Worm (Caenorhabditis elegans) whole organism, L3 larva: ENCODE data around the gene K02E7.10.

Source experiments
- ceh-82 ChIP-seq: fragments of 150-350 bp; optimal IDR thresholded peaks from 2 replicates; lab custom pipeline; 2014; ENCODE audit warnings: missing biosample characterization, missing genetic modification characterization
- egl-27 ChIP-seq: sonication (generic microtip); optimal IDR thresholded peaks from 4 replicates; lab custom pipeline; 2017; ENCODE audit warnings: missing biosample characterization, missing genetic modification reagents, missing genetic modification characterization
- elt-2 ChIP-seq: sonication (generic microtip); optimal IDR thresholded peaks from 2 replicates; lab custom pipeline; 2016; ENCODE audit warnings: missing genetic modification reagents, mild to moderate bottlenecking, missing genetic modification characterization, missing compliant biosample characterization
- jun-1 ChIP-seq: fragments of 150-350 bp; optimal IDR thresholded peaks from 2 replicates; lab custom pipeline; 2014; ENCODE audit warnings: missing biosample characterization, missing genetic modification reagents, missing genetic modification characterization
- lin-15B ChIP-seq: fragments of 150-350 bp; optimal IDR thresholded peaks from 2 replicates; lab custom pipeline; 2014; ENCODE audit warnings: missing biosample characterization, missing genetic modification characterization
- nhr-12 ChIP-seq: fragments of 150-350 bp; optimal IDR thresholded peaks from 2 replicates; lab custom pipeline; 2014; ENCODE audit warnings: missing biosample characterization, missing genetic modification characterization
- nhr-237 ChIP-seq: fragments of 150-350 bp; optimal IDR thresholded peaks from 2 replicates; lab custom pipeline; 2014; ENCODE audit warnings: missing biosample characterization, missing genetic modification characterization
- tbx-2 ChIP-seq: sonication (generic microtip); optimal IDR thresholded peaks from 2 replicates; lab custom pipeline; 2016; ENCODE audit warnings: mild to moderate bottlenecking, missing genetic modification characterization, missing compliant biosample characterization
- unc-62 ChIP-seq: fragments of 150-350 bp; sonication (generic microtip); optimal IDR thresholded peaks from 4 replicates; lab custom pipeline; 2014; ENCODE audit warnings: missing biosample characterization, missing genetic modification reagents, missing genetic modification characterization
- ztf-11 ChIP-seq: fragments of 150-350 bp; optimal IDR thresholded peaks from 2 replicates; lab custom pipeline; 2014; ENCODE audit warnings: missing biosample characterization, missing genetic modification characterization
- ztf-4 ChIP-seq: fragments of 150-350 bp; optimal IDR thresholded peaks from 2 replicates; lab custom pipeline; 2014; ENCODE audit warnings: missing biosample characterization, missing genetic modification characterization

ce11 chrII:1045692-1046091, 21.1 kb downstream of the K02E7.10 start, which contains the start of gene str-148:
- TF ChIP-seq elt-2: no peak
- TF ChIP-seq lin-15B (tag; lab: Kevin White, UChicago): no peak
- TF ChIP-seq unc-62: no peak
- no peak for TF ChIP-seq tbx-2
- TF ChIP-seq egl-27 (tag; lab: Kevin White, UChicago): no peak
- TF ChIP-seq ztf-11 (tag; lab: Kevin White, UChicago): no peak
- no peak for TF ChIP-seq nhr-237 (tag; lab: Kevin White, UChicago)
- no peak for TF ChIP-seq jun-1 (tag; lab: Kevin White, UChicago)
- no peak for TF ChIP-seq ceh-82 (tag; lab: Kevin White, UChicago)
- TF ChIP-seq ztf-4 (tag; lab: Kevin White, UChicago): no peak
- no peak for TF ChIP-seq nhr-12 (tag; lab: Kevin White, UChicago)
